Fruit fly (Drosophila melanogaster) whole organism, adult: ENCODE data around the gene Takl2.

Experiments used
- CG11617 ChIP-seq: fragments of 200-800 bp; sonication (Bioruptor generic); optimal IDR thresholded peaks from 2 replicates; lab custom pipeline; 2017; ENCODE audit warnings: mild to moderate bottlenecking, missing biosample characterization, missing genetic modification reagents, missing genetic modification characterization
- CG12768 ChIP-seq: fragments of 200-800 bp; sonication (Bioruptor generic); optimal IDR thresholded peaks from 2 replicates; lab custom pipeline; 2017; ENCODE audit warnings: missing biosample characterization, missing genetic modification characterization, mild to moderate bottlenecking, moderate library complexity, missing genetic modification reagents
- CG14711 ChIP-seq: fragments of 200-800 bp; sonication (Bioruptor generic); optimal IDR thresholded peaks from 2 replicates; lab custom pipeline; 2018; ENCODE audit warnings: missing biosample characterization, mild to moderate bottlenecking, missing genetic modification characterization, moderate library complexity
- CG1620 ChIP-seq: fragments of 200-800 bp; sonication (Bioruptor generic); optimal IDR thresholded peaks from 2 replicates; lab custom pipeline; 2016; ENCODE audit warnings: missing biosample characterization, missing genetic modification characterization
- CG33017 ChIP-seq: fragments of 200-800 bp; sonication (Bioruptor generic); optimal IDR thresholded peaks from 2 replicates; lab custom pipeline; 2018; ENCODE audit warnings: missing biosample characterization, mild to moderate bottlenecking, missing genetic modification characterization, moderate library complexity
- CG5204 ChIP-seq: fragments of 200-800 bp; sonication (Bioruptor generic); optimal IDR thresholded peaks from 2 replicates; lab custom pipeline; 2016; ENCODE audit warnings: missing biosample characterization, missing genetic modification characterization
- CG7045 ChIP-seq: fragments of 200-800 bp; sonication (Bioruptor generic); optimal IDR thresholded peaks from 2 replicates; lab custom pipeline; 2017; ENCODE audit warnings: missing biosample characterization, mild to moderate bottlenecking, missing genetic modification characterization
- CG7101 ChIP-seq: fragments of 200-800 bp; sonication (Bioruptor generic); optimal IDR thresholded peaks from 2 replicates; lab custom pipeline; 2018; ENCODE audit warnings: missing biosample characterization, mild to moderate bottlenecking, missing genetic modification characterization, moderate library complexity
- Clk ChIP-seq: fragments of 200-800 bp; sonication (Bioruptor generic); optimal IDR thresholded peaks from 2 replicates; lab custom pipeline; 2017; ENCODE audit warnings: missing biosample characterization, missing genetic modification characterization
- Crg-1 ChIP-seq: fragments of 200-800 bp; sonication (Bioruptor generic); optimal IDR thresholded peaks from 2 replicates; lab custom pipeline; 2016; ENCODE audit warnings: missing biosample characterization, missing genetic modification characterization
- Hr96 ChIP-seq: fragments of 200-800 bp; sonication (Bioruptor generic); optimal IDR thresholded peaks from 2 replicates; lab custom pipeline; 2016; ENCODE audit warnings: missing biosample characterization, missing genetic modification characterization
- Mnt ChIP-seq: fragments of 200-800 bp; sonication (Bioruptor generic); optimal IDR thresholded peaks from 2 replicates; lab custom pipeline; 2016; ENCODE audit warnings: missing biosample characterization, mild to moderate bottlenecking, missing genetic modification characterization
- bab1 ChIP-seq: fragments of 200-800 bp; sonication (Bioruptor generic); optimal IDR thresholded peaks from 3 replicates; lab custom pipeline; 2019; ENCODE audit warnings: missing biosample characterization, mild to moderate bottlenecking, missing genetic modification characterization, moderate library complexity
- cic ChIP-seq: fragments of 200-800 bp; sonication (Bioruptor generic); optimal IDR thresholded peaks from 2 replicates; lab custom pipeline; 2017; ENCODE audit warnings: missing biosample characterization, mild to moderate bottlenecking, missing genetic modification characterization, moderate library complexity
- cnc ChIP-seq, 2 experiments: fragments of >200 bp; optimal IDR thresholded peaks; 2 replicates each; lab custom pipeline; 2017
- kay ChIP-seq: fragments of 200-800 bp; sonication (Bioruptor generic); peaks from one replicate; lab custom pipeline; 2016; ENCODE audit warnings: missing biosample characterization, missing genetic modification characterization, borderline replicate concordance
- ovo ChIP-seq: fragments of 200-800 bp; sonication (Bioruptor generic); optimal IDR thresholded peaks from 2 replicates; lab custom pipeline; 2016; ENCODE audit warnings: missing biosample characterization, missing genetic modification characterization
- pad ChIP-seq: fragments of 200-800 bp; sonication (Bioruptor generic); optimal IDR thresholded peaks from 3 replicates; lab custom pipeline; 2017; ENCODE audit warnings: missing biosample characterization, missing genetic modification characterization, mild to moderate bottlenecking, moderate library complexity, missing genetic modification reagents
- tj ChIP-seq: fragments of 200-800 bp; sonication (Bioruptor generic); optimal IDR thresholded peaks from 3 replicates; lab custom pipeline; 2017; ENCODE audit warnings: missing biosample characterization, mild to moderate bottlenecking, missing genetic modification characterization, moderate library complexity
- toe ChIP-seq: fragments of 200-800 bp; sonication (Bioruptor generic); optimal IDR thresholded peaks from 2 replicates; lab custom pipeline; 2016; ENCODE audit warnings: missing biosample characterization, missing genetic modification characterization

Takl2 gene

dm6 chr3R:22750039-22750438, 16.4 kb upstream of the Takl2 start:
- TF ChIP-seq CG11617 (GFP tag; lab: Kevin White, UChicago) (no peak), toe (GFP tag; lab: Kevin White, UChicago) (no peak), CG14711 (tag; lab: Kevin White, UChicago) (no peak), kay (GFP tag; lab: Kevin White, UChicago) (no peak), CG7045 (GFP tag; lab: Kevin White, UChicago) (no peak), Mnt (GFP tag; lab: Kevin White, UChicago) (no peak), bab1 (GFP tag; lab: Kevin White, UChicago) (no peak), Hr96 (GFP tag; lab: Kevin White, UChicago) (no peak)

- TF ChIP-seq ovo (no peak), tj (GFP tag; lab: Kevin White, UChicago) (no peak), toe (GFP tag; lab: Kevin White, UChicago) (no peak), CG7101 (tag; lab: Kevin White, UChicago) (no peak), Clk (no peak), Crg-1 (GFP tag; lab: Kevin White, UChicago) (no peak), Hr96 (GFP tag; lab: Kevin White, UChicago) (no peak), Mnt (GFP tag; lab: Kevin White, UChicago) (no peak), bab1 (GFP tag; lab: Kevin White, UChicago) (no peak), CG5204 (GFP tag; lab: Kevin White, UChicago) (no peak), CG12768 (no peak), cnc (optimal IDR thresholded peaks at IDR 0.05; lab: Kevin White, UChicago) (no peak), CG14711 (tag; lab: Kevin White, UChicago) (no peak), CG33017 (tag; lab: Kevin White, UChicago) (no peak), CG1620 (no peak), CG11617 (GFP tag; lab: Kevin White, UChicago) (no peak), kay (GFP tag; lab: Kevin White, UChicago) (no peak), CG7045 (GFP tag; lab: Kevin White, UChicago) (no peak)
Observed at dm6 chr3R:22748956-22749355, 15.3 kb upstream of the Takl2 start, which contains the start of gene CG31139. Gene CG31139, minus strand, starts transcription at chr3R:22749056.

- peak; percentile 84 for TF ChIP-seq bab1 (GFP tag; lab: Kevin White, UChicago)
- TF ChIP-seq CG33017 (tag; lab: Kevin White, UChicago), result no peak
Observed at dm6 chr3R:22747423-22748090, 13.9 kb upstream of the Takl2 start, which contains the start of gene CG17141. Gene CG17141, minus strand, starts transcription at chr3R:22747599.

dm6 chr3R:22745432-22745831, 11.8 kb upstream of the Takl2 start, which contains the start of the genes vret and HP1c:
Gene vret, minus strand, starts transcription at chr3R:22745581.
Gene HP1c, plus strand, starts transcription at chr3R:22745620.
- TF ChIP-seq bab1 (GFP tag; lab: Kevin White, UChicago) (peak; percentile 17), CG12768 (no peak)

- no peak for TF ChIP-seq kay (GFP tag; lab: Kevin White, UChicago)
- no peak for TF ChIP-seq Hr96 (GFP tag; lab: Kevin White, UChicago)
- TF ChIP-seq ovo, result no peak
- TF ChIP-seq Clk, result no peak
- TF ChIP-seq CG7101 (tag; lab: Kevin White, UChicago), result no peak
- TF ChIP-seq CG12768, result no peak
- TF ChIP-seq Crg-1 (GFP tag; lab: Kevin White, UChicago), result no peak
- TF ChIP-seq CG11617 (GFP tag; lab: Kevin White, UChicago), result no peak
- no peak for TF ChIP-seq CG33017 (tag; lab: Kevin White, UChicago)
- no peak for TF ChIP-seq Mnt (GFP tag; lab: Kevin White, UChicago)
- no peak for TF ChIP-seq tj (GFP tag; lab: Kevin White, UChicago)
- TF ChIP-seq CG14711 (tag; lab: Kevin White, UChicago), result no peak
- TF ChIP-seq pad (GFP tag; lab: Kevin White, UChicago), result no peak
- no peak for TF ChIP-seq toe (GFP tag; lab: Kevin White, UChicago)
- no peak for TF ChIP-seq CG5204 (GFP tag; lab: Kevin White, UChicago)
- TF ChIP-seq CG1620, result no peak
- no peak for TF ChIP-seq cnc (optimal IDR thresholded peaks at IDR 0.05; lab: Kevin White, UChicago)
- TF ChIP-seq CG7045 (GFP tag; lab: Kevin White, UChicago), result no peak
- no peak for TF ChIP-seq bab1 (GFP tag; lab: Kevin White, UChicago)
- TF ChIP-seq cic (GFP tag; lab: Kevin White, UChicago), result no peak
Observed at dm6 chr3R:22740930-22741329, 7.3 kb upstream of the Takl2 start, which contains the start of the genes Dcr-1 and CG6985. Gene Dcr-1, minus strand, starts transcription at chr3R:22741091. Gene CG6985, plus strand, starts transcription at chr3R:22741150.

- TF ChIP-seq cnc (optimal IDR thresholded peaks at IDR 0.05; lab: Kevin White, UChicago) (no peak), bab1 (GFP tag; lab: Kevin White, UChicago) (no peak), Hr96 (GFP tag; lab: Kevin White, UChicago) (no peak), tj (GFP tag; lab: Kevin White, UChicago) (no peak), CG1620 (no peak), cic (GFP tag; lab: Kevin White, UChicago) (no peak), toe (GFP tag; lab: Kevin White, UChicago) (no peak), CG7101 (tag; lab: Kevin White, UChicago) (no peak)
Observed at dm6 chr3R:22732995-22733394, 656 bp downstream of the Takl2 start.
